Worm (Caenorhabditis elegans): Measurements from ENCODE around the gene clec-74.

DNA sequence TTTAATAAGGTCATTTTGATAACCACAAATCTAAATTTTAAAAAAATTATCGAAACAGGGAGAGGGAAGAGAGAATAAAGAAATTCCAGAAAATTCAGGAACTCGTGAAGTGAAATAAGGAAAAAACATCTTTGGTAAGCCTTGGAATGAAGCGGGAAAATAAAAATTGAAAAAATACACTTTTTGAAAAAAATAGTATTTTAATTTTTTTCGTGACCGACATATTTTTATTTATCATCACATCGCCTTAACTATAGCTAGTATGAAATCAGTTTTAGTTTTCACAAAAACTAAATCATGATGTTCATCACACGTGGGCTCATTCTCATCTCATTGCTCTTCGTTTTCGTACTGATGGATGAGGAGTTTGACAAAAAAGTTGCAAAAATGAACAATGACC, 47.7 kb upstream of the clec-74 start, which contains the start of gene F56D6.13:
- no peak for TF ChIP-seq sptf-2 (GFP tag; optimal IDR thresholded peaks at IDR 0.05)
- no peak for TF ChIP-seq unc-62 (GFP tag; optimal IDR thresholded peaks at IDR 0.05)
- no peak for TF ChIP-seq snpc-4 (GFP tag; optimal IDR thresholded peaks at IDR 0.05)
- no peak for TF ChIP-seq snpc-4 (tag; optimal IDR thresholded peaks at IDR 0.05)
- no peak for TF ChIP-seq ztf-25 (GFP tag; IDR thresholded peaks at IDR 0.05)
- TF ChIP-seq Y95B8A.8 (GFP tag; IDR thresholded peaks at IDR 0.05): no peak
- TF ChIP-seq F23B12.7 (tag; optimal IDR thresholded peaks at IDR 0.05; ENCODE audit: insufficient read depth): no peak
- no peak for TF ChIP-seq K11D2.4 (GFP tag; IDR thresholded peaks at IDR 0.05)
- TF ChIP-seq F22D6.2 (tag; optimal IDR thresholded peaks at IDR 0.05): no peak
- no peak for TF ChIP-seq hsf-1 (GFP tag; IDR thresholded peaks at IDR 0.05)
- no peak for TF ChIP-seq ets-4 (GFP tag; optimal IDR thresholded peaks at IDR 0.05)
- TF ChIP-seq repo-1 (tag; optimal IDR thresholded peaks at IDR 0.05): no peak
